Worm (Caenorhabditis elegans) whole organism, early embryonic: Measurements from ENCODE around the gene C50B6.9.

ENCODE experiments used
- F13C5.2 ChIP-seq: sonication (generic microtip); optimal IDR thresholded peaks from 2 replicates; lab custom pipeline; 2017; ENCODE audit warnings: mild to moderate bottlenecking, missing genetic modification characterization, inconsistent platforms, missing compliant biosample characterization
- aly-1 ChIP-seq: sonication (generic microtip); optimal IDR thresholded peaks from 2 replicates; lab custom pipeline; 2016; ENCODE audit warnings: missing genetic modification characterization, missing compliant biosample characterization
- ama-1 ChIP-seq: fragments of 150-350 bp; optimal IDR thresholded peaks from 2 replicates; lab custom pipeline; 2014
- ceh-13 ChIP-seq: fragments of 200-800 bp; sonication (Bioruptor generic); optimal IDR thresholded peaks from 2 replicates; lab custom pipeline; 2018; ENCODE audit warnings: mild to moderate bottlenecking, missing genetic modification characterization, missing compliant biosample characterization
- ceh-36 ChIP-seq: sonication (generic microtip); optimal IDR thresholded peaks from 2 replicates; lab custom pipeline; 2016; ENCODE audit warnings: missing genetic modification characterization, inconsistent platforms, missing compliant biosample characterization
- flt-1 ChIP-seq: fragments of 200-800 bp; sonication (Bioruptor generic); IDR thresholded peaks from 2 replicates; pipeline ENCODE4 v1.3.6; 2022; ENCODE audit warnings: missing genetic modification characterization, missing compliant biosample characterization
- hmbx-1 ChIP-seq: sonication (generic microtip); optimal IDR thresholded peaks from 2 replicates; lab custom pipeline; 2016; ENCODE audit warnings: mild to moderate bottlenecking, missing genetic modification characterization, missing compliant biosample characterization
- hnd-1 ChIP-seq: sonication (generic microtip); optimal IDR thresholded peaks from 2 replicates; lab custom pipeline; 2016; ENCODE audit warnings: missing genetic modification characterization, missing compliant biosample characterization
- scrt-1 ChIP-seq: fragments of 200-800 bp; sonication (Bioruptor generic); IDR thresholded peaks from 2 replicates; pipeline ENCODE4 v1.3.6; 2022; ENCODE audit warnings: missing genetic modification characterization, missing compliant biosample characterization
- sea-1 ChIP-seq: fragments of 200-800 bp; sonication (Bioruptor generic); conservative IDR thresholded peaks from 2 replicates; pipeline ENCODE4 v1.3.6; 2022; ENCODE audit warnings: missing genetic modification characterization, missing compliant biosample characterization
- tbx-11 ChIP-seq: fragments of 200-800 bp; sonication (Bioruptor generic); IDR thresholded peaks from 2 replicates; pipeline ENCODE4 v1.3.6; 2022; ENCODE audit warnings: missing genetic modification characterization, missing compliant biosample characterization

DNA sequence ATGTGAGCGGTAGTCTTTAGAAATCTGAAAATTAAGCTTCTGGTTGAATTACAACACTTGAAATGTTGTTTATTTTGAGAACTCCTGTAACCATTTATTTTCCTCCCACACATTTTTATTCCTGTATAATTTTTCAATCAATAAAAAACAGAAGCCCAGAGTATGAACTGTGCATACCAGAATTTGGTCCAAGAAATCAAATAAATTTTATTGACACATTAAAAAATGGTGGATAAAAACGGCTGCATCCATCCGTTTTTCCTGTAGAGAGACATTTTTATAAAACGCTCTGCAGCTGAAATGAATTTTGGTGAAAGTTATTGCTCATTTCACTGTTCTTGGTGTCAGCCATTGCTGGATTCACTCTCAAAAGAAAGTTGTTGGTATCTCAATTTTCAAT is 38.9 kb upstream of the C50B6.9 start, which contains the start of gene C26E1.1:
- TF ChIP-seq ceh-36 (tag; lab: Kevin White, UChicago) (no peak), aly-1 (tag; lab: Kevin White, UChicago) (no peak), flt-1 (GFP tag; lab: Robert Waterston, UW) (no peak), sea-1 (GFP tag; lab: Robert Waterston, UW) (no peak), tbx-11 (GFP tag; lab: Robert Waterston, UW) (no peak), F13C5.2 (tag; lab: Kevin White, UChicago) (no peak), scrt-1 (no peak), ama-1 (no peak), ceh-13 (GFP tag; lab: Kevin White, UChicago) (no peak), hmbx-1 (tag; lab: Kevin White, UChicago) (no peak), hnd-1 (tag; lab: Kevin White, UChicago) (no peak)
